Fruit fly (Drosophila melanogaster) whole organism, larva: Measurements from ENCODE around the gene ChT.
A peak's percentile ranks its signal among the peaks of the same experiment; 100 is the strongest.

Source experiments
- noc ChIP-seq: fragments of 200-800 bp; sonication (Bioruptor generic); optimal IDR thresholded peaks from 3 replicates; lab custom pipeline; 2019; ENCODE audit warnings: missing biosample characterization, mild to moderate bottlenecking, missing genetic modification characterization, moderate library complexity

The ChT gene

dm6 chr3R:18680332-18680731, at the start of gene ChT, which contains the start of gene CG46318:
ChT (plus strand) TSS chr3R:18680604.
CG46318 (plus strand) TSS chr3R:18680604.
- no peak for TF ChIP-seq noc (tag; lab: Kevin White, UChicago)

- TF ChIP-seq noc (tag; lab: Kevin White, UChicago), result no peak
Observed at dm6 chr3R:18633099-18633498, 47.3 kb upstream of the ChT start.

- TF ChIP-seq noc (tag; lab: Kevin White, UChicago), result no peak
Observed at dm6 chr3R:18639662-18640061, 40.7 kb upstream of the ChT start.

dm6 chr3R:18641242-18641757, 39.1 kb upstream of the ChT start, which contains the start of gene CG14301:
CG14301 (minus strand) TSS chr3R:18641457.
- no peak for TF ChIP-seq noc (tag; lab: Kevin White, UChicago)

- no peak for TF ChIP-seq noc (tag; lab: Kevin White, UChicago)
Observed at dm6 chr3R:18643646-18644045, 36.8 kb upstream of the ChT start.

- TF ChIP-seq noc (tag; lab: Kevin White, UChicago), result no peak
Observed at dm6 chr3R:18658380-18658944, 21.9 kb upstream of the ChT start.

dm6 chr3R:18658945-18659642, 21.3 kb upstream of the ChT start, which contains the start of the genes CG31224 and CstF64:
CG31224 (minus strand) TSS chr3R:18659309.
CstF64 (plus strand) TSS chr3R:18659618.
- TF ChIP-seq noc (tag; lab: Kevin White, UChicago), result peak; percentile 74

- TF ChIP-seq noc (tag; lab: Kevin White, UChicago), result peak; percentile 29
Observed at dm6 chr3R:18663525-18663924, 16.9 kb upstream of the ChT start, which contains the start of the genes Cpsf73 and Gos28. Cpsf73 (minus strand) TSS chr3R:18663552. Gos28 (plus strand) TSS chr3R:18663738.

dm6 chr3R:18665061-18665460, 15.3 kb upstream of the ChT start, which contains the start of gene CG31231:
CG31231 (plus strand) TSS chr3R:18665361.
- TF ChIP-seq noc (tag; lab: Kevin White, UChicago), result no peak

- TF ChIP-seq noc (tag; lab: Kevin White, UChicago), result no peak
Observed at dm6 chr3R:18667659-18668248, 12.7 kb upstream of the ChT start, which contains the start of gene CG31229. CG31229 (plus strand) TSS chr3R:18667852.

- TF ChIP-seq noc (tag; lab: Kevin White, UChicago), result no peak
Observed at dm6 chr3R:18669152-18669551, 11.3 kb upstream of the ChT start, which contains the start of gene CG7702. CG7702 (plus strand) TSS chr3R:18669390.

dm6 chr3R:18669812-18670211, 10.6 kb upstream of the ChT start:
- peak; percentile 55 for TF ChIP-seq noc (tag; lab: Kevin White, UChicago)

dm6 chr3R:18670441-18671111, 9.8 kb upstream of the ChT start:
- peak; percentile 79 for TF ChIP-seq noc (tag; lab: Kevin White, UChicago)

- peak; percentile 54 for TF ChIP-seq noc (tag; lab: Kevin White, UChicago)
Observed at dm6 chr3R:18671112-18671729, 9.2 kb upstream of the ChT start, which contains the start of gene CG31230. CG31230 (plus strand) TSS chr3R:18671679.

dm6 chr3R:18677500-18677940, 2.9 kb upstream of the ChT start, which contains the start of the genes dind and CG7706:
dind (minus strand) TSS chr3R:18677539.
CG7706 (plus strand) TSS chr3R:18677818.
- no peak for TF ChIP-seq noc (tag; lab: Kevin White, UChicago)
